Worm (Caenorhabditis elegans): Measurements from ENCODE around the gene fbxb-51.

fbxb-51 gene

DNA sequence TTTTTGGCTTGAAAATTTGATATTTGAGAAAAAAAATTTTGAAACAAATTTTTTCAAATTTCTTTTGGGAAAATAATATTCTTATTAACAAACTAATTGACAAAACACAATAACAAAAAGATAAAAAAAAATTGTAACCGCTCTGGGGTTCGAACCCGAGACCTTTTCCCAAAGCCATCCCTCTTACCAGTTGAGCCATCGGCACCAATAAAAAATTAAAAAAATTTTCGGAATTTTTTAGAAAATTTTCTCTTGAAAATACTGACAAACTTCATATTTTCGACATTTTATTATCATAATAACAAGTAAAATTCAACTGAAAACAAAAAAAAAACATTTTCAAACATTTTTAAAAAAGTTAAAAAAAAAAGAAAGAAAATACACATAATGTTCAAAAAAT, 28.6 kb upstream of the fbxb-51 start:
- TF ChIP-seq nhr-23 (tag; optimal IDR thresholded peaks at IDR 0.05) (no peak), R02D3.7 (tag; optimal IDR thresholded peaks at IDR 0.05) (no peak), elt-3 (tag; optimal IDR thresholded peaks at IDR 0.05) (no peak), sma-9 (GFP tag; optimal IDR thresholded peaks at IDR 0.05) (no peak), sma-9 (tag; optimal IDR thresholded peaks at IDR 0.05) (no peak), blmp-1 (tag; optimal IDR thresholded peaks at IDR 0.05; ENCODE audit: insufficient read depth) (no peak), fos-1 (tag; optimal IDR thresholded peaks at IDR 0.05) (no peak), nhr-25 (tag; optimal IDR thresholded peaks at IDR 0.05) (no peak), mdl-1 (tag; optimal IDR thresholded peaks at IDR 0.05) (no peak), sma-3 (GFP tag; optimal IDR thresholded peaks at IDR 0.05) (no peak)

DNA sequence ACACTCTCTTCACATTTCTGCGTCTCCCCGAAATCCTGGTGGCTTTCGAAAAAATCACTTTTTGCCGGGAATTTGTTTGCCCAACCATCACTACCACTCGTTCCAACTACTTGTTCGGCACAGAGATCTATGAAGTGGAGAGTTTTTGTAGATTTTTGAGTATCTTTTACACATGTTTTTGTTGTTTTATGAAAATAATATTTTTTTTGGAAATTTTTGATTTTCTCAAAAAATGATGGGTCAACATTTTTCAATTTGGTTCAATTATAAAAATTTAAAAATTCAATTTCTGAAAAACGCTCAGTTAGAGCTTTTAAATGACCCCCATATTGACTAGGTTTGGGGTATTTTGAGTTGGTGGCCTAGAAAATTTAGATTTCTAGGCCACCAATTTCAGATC, 25.0 kb upstream of the fbxb-51 start, which contains the start of gene Y51H7BR.7:
TSS of gene Y51H7BR.7 (minus strand) at position 101 of the 400 bp plus-strand sequence.
- TF ChIP-seq elt-3 (tag; optimal IDR thresholded peaks at IDR 0.05) (no peak), R02D3.7 (tag; optimal IDR thresholded peaks at IDR 0.05) (no peak), ztf-4 (tag; optimal IDR thresholded peaks at IDR 0.05) (no peak), Y55F3AM.14 (GFP tag; optimal IDR thresholded peaks at IDR 0.05) (no peak), mbf-1 (tag; optimal IDR thresholded peaks at IDR 0.05) (no peak), unc-62 (GFP tag; optimal IDR thresholded peaks at IDR 0.05) (no peak), ceh-16 (tag; optimal IDR thresholded peaks at IDR 0.05) (no peak), lin-39 (tag; optimal IDR thresholded peaks at IDR 0.05) (no peak), crh-2 (tag; optimal IDR thresholded peaks at IDR 0.05) (no peak), lin-11 (tag; optimal IDR thresholded peaks at IDR 0.05) (no peak), nhr-237 (tag; optimal IDR thresholded peaks at IDR 0.05) (no peak), alr-1 (tag; optimal IDR thresholded peaks at IDR 0.05) (no peak), sma-9 (GFP tag; optimal IDR thresholded peaks at IDR 0.05) (no peak), sma-9 (tag; optimal IDR thresholded peaks at IDR 0.05) (no peak), snpc-4 (tag; optimal IDR thresholded peaks at IDR 0.05) (no peak), nhr-77 (tag; optimal IDR thresholded peaks at IDR 0.05) (no peak), fos-1 (tag; optimal IDR thresholded peaks at IDR 0.05) (no peak), gmeb-1 (tag; optimal IDR thresholded peaks at IDR 0.05) (no peak)

DNA sequence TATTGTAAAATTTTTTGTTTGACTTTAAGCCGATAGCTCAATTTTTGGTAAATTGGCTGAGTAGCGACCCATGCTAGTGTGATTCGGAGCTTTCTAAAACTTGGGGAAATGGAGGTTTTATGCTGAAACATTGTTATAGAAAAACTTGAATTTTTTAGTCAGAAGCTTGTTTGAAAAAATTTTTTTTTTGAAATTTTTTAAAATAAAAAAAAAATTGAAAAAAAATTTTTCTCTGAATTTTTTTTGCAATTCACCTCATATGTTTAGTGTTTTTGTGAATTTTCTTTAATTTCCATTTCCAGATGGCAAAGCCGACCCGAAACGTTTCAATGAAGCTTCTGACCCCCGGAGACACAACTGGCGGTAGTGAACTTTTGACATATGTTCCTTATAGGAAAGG, 21.5 kb upstream of the fbxb-51 start, which contains the start of gene Y51H7BR.4:
TSS of gene Y51H7BR.4 (plus strand) at position 301 of the 400 bp plus-strand sequence.
- TF ChIP-seq fos-1 (tag; optimal IDR thresholded peaks at IDR 0.05) = no peak
- TF ChIP-seq unc-55 (GFP tag; optimal IDR thresholded peaks at IDR 0.05) = no peak
- no peak for TF ChIP-seq lsy-2 (tag; optimal IDR thresholded peaks at IDR 0.05)
- TF ChIP-seq ceh-16 (tag; optimal IDR thresholded peaks at IDR 0.05) = no peak
- TF ChIP-seq crh-2 (tag; optimal IDR thresholded peaks at IDR 0.05) = no peak
- TF ChIP-seq nhr-6 (tag; optimal IDR thresholded peaks at IDR 0.05) = no peak
- TF ChIP-seq nhr-12 (tag; optimal IDR thresholded peaks at IDR 0.05) = no peak
- TF ChIP-seq ztf-4 (tag; optimal IDR thresholded peaks at IDR 0.05) = no peak
- no peak for TF ChIP-seq egl-27 (tag; optimal IDR thresholded peaks at IDR 0.05)
- no peak for TF ChIP-seq R02D3.7 (tag; optimal IDR thresholded peaks at IDR 0.05)
- TF ChIP-seq nhr-77 (tag; optimal IDR thresholded peaks at IDR 0.05) = no peak
- TF ChIP-seq dmd-4 (tag; optimal IDR thresholded peaks at IDR 0.05) = no peak
- TF ChIP-seq nhr-129 (tag; optimal IDR thresholded peaks at IDR 0.05) = no peak
- TF ChIP-seq unc-62 (GFP tag; optimal IDR thresholded peaks at IDR 0.05) = no peak
- no peak for TF ChIP-seq elt-1 (tag; optimal IDR thresholded peaks at IDR 0.05)

DNA sequence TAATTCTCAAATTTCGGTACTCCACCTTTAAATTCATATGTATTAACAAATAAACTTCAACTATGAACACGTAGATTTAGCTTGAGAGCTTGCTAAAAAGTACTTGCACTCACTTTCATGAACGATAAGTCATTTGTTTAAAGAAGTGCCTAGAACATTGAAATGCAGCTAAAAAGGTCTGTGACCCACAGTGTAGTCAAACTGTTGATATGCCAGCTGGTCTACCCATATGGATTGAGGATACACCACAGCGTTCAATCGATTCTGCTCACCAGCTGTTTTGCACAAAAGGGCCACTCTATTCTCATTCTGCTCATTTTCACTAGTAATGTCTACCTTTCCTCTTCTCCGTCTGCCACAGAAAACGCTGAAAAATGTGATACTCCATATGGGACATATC, 14.6 kb upstream of the fbxb-51 start, which contains the start of gene fbxb-43:
TSS of gene fbxb-43 (plus strand) at position 301 of the 400 bp plus-strand sequence.
- no peak for TF ChIP-seq nhr-129 (tag; optimal IDR thresholded peaks at IDR 0.05)

DNA sequence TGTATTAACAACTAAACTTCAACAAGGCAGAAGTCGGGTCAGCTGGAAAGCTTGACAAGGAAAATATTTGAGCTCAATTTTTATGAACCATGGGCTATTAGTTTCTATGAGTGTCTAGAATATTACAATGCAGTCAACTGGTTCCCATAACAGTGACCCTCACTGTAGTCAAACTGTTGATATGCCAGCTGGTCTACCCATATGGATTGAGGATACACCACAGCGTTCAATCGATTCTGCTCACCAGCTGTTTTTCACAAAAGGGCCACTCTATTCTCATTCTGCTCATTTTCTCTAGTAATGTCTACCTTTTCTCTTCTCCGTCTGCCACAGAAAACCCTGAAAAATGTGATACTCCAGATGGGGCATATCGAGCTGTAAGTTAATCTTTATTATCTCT, 13.2 kb upstream of the fbxb-51 start, which contains the start of gene fbxb-42:
TSS of gene fbxb-42 (plus strand) at position 301 of the 400 bp plus-strand sequence.
- TF ChIP-seq nhr-11 (tag; optimal IDR thresholded peaks at IDR 0.05) = no peak
- TF ChIP-seq ceh-82 (tag; optimal IDR thresholded peaks at IDR 0.05) = no peak
- TF ChIP-seq sma-9 (GFP tag; optimal IDR thresholded peaks at IDR 0.05) = no peak
- TF ChIP-seq sma-9 (tag; optimal IDR thresholded peaks at IDR 0.05) = no peak
- TF ChIP-seq Y55F3AM.14 (GFP tag; optimal IDR thresholded peaks at IDR 0.05) = no peak
- TF ChIP-seq aly-2 (tag; optimal IDR thresholded peaks at IDR 0.05) = no peak
- no peak for TF ChIP-seq fos-1 (tag; optimal IDR thresholded peaks at IDR 0.05)
- TF ChIP-seq nhr-12 (tag; optimal IDR thresholded peaks at IDR 0.05) = no peak
- TF ChIP-seq mdl-1 (tag; optimal IDR thresholded peaks at IDR 0.05) = no peak
- no peak for TF ChIP-seq nhr-23 (tag; optimal IDR thresholded peaks at IDR 0.05)
- TF ChIP-seq sma-3 (GFP tag; optimal IDR thresholded peaks at IDR 0.05) = no peak
- TF ChIP-seq dmd-4 (tag; optimal IDR thresholded peaks at IDR 0.05) = no peak
- TF ChIP-seq ceh-16 (tag; optimal IDR thresholded peaks at IDR 0.05) = no peak
- no peak for TF ChIP-seq nhr-25 (tag; optimal IDR thresholded peaks at IDR 0.05)
- TF ChIP-seq F13H6.1 (tag; optimal IDR thresholded peaks at IDR 0.05) = no peak
- TF ChIP-seq C34F6.9 (tag; optimal IDR thresholded peaks at IDR 0.05) = no peak
- TF ChIP-seq nhr-10 (tag; optimal IDR thresholded peaks at IDR 0.05) = no peak
- TF ChIP-seq zag-1 (tag; optimal IDR thresholded peaks at IDR 0.05) = no peak

All from whole organism, L2 larva.